Fruit fly (Drosophila melanogaster) whole organism, embryonic: ENCODE results near the gene ssp.
A peak's percentile ranks its signal among the peaks of the same experiment; 100 is the strongest.

ENCODE experiments used
- Atf-2 ChIP-seq: fragments of 200-800 bp; sonication (Bioruptor generic); optimal IDR thresholded peaks from 2 replicates; lab custom pipeline; 2016; ENCODE audit warnings: missing biosample characterization, missing genetic modification characterization
- B-H1 ChIP-seq: fragments of 200-800 bp; sonication (Bioruptor generic); IDR thresholded peaks from 3 replicates; pipeline ENCODE4 v1.3.6; 2022; ENCODE audit warnings: missing biosample characterization, missing genetic modification characterization
- Bgb ChIP-seq: fragments of 200-800 bp; sonication (Bioruptor generic); IDR thresholded peaks from 2 replicates; pipeline ENCODE4 v1.3.6; 2022; ENCODE audit warnings: missing biosample characterization, missing genetic modification characterization; ENCODE audit not compliant: partially characterized antibody
- Blimp-1 ChIP-seq: fragments of 200-800 bp; sonication (Bioruptor generic); optimal IDR thresholded peaks from 3 replicates; lab custom pipeline; 2018; ENCODE audit warnings: missing biosample characterization, missing genetic modification characterization, mild to moderate bottlenecking, moderate library complexity, missing genetic modification reagents
- CG10209 ChIP-seq: fragments of 200-800 bp; sonication (Bioruptor generic); optimal IDR thresholded peaks from 3 replicates; lab custom pipeline; 2017; ENCODE audit warnings: missing biosample characterization, mild to moderate bottlenecking, missing genetic modification characterization, missing genetic modification reagents
- CG10267 ChIP-seq: fragments of 200-800 bp; sonication (Bioruptor generic); optimal IDR thresholded peaks from 2 replicates; lab custom pipeline; 2018; ENCODE audit warnings: missing biosample characterization, mild to moderate bottlenecking, missing genetic modification characterization, moderate library complexity
- CG10979 ChIP-seq: fragments of 200-800 bp; sonication (Bioruptor generic); optimal IDR thresholded peaks from 2 replicates; lab custom pipeline; 2018; ENCODE audit warnings: missing biosample characterization, mild to moderate bottlenecking, missing genetic modification characterization, moderate library complexity
- CG15514 ChIP-seq: fragments of 200-800 bp; sonication (Bioruptor generic); optimal IDR thresholded peaks from 3 replicates; lab custom pipeline; 2017; ENCODE audit warnings: missing biosample characterization, missing genetic modification characterization, mild to moderate bottlenecking, moderate library complexity, missing genetic modification reagents
- CG15696 ChIP-seq: fragments of 200-800 bp; sonication (Bioruptor generic); optimal IDR thresholded peaks from 2 replicates; lab custom pipeline; 2019; ENCODE audit warnings: missing biosample characterization, mild to moderate bottlenecking, missing genetic modification characterization, moderate library complexity
- CG1602 ChIP-seq: fragments of 200-800 bp; sonication (Bioruptor generic); optimal IDR thresholded peaks from 3 replicates; lab custom pipeline; 2016; ENCODE audit warnings: missing biosample characterization, missing genetic modification characterization
- CG17361 ChIP-seq: fragments of 200-800 bp; sonication (Bioruptor generic); IDR thresholded peaks from 3 replicates; pipeline ENCODE4 v1.3.6; 2022; ENCODE audit warnings: missing biosample characterization, missing genetic modification characterization
- CG18011 ChIP-seq: fragments of 200-800 bp; sonication (Bioruptor generic); optimal IDR thresholded peaks from 2 replicates; lab custom pipeline; 2017; ENCODE audit warnings: missing biosample characterization, missing genetic modification characterization, mild to moderate bottlenecking, moderate library complexity, missing genotype
- CG2678 ChIP-seq: fragments of 200-800 bp; sonication (Bioruptor generic); optimal IDR thresholded peaks from 3 replicates; lab custom pipeline; 2019; ENCODE audit warnings: missing biosample characterization, mild to moderate bottlenecking, missing genetic modification characterization, moderate library complexity
- CG2712 ChIP-seq: fragments of 200-800 bp; optimal IDR thresholded peaks from 3 replicates; lab custom pipeline; 2019; ENCODE audit warnings: missing biosample characterization, mild to moderate bottlenecking, missing genetic modification characterization, moderate library complexity
- CG2875 ChIP-seq: fragments of 200-800 bp; sonication (Bioruptor generic); optimal IDR thresholded peaks from 2 replicates; lab custom pipeline; 2017; ENCODE audit warnings: missing biosample characterization, mild to moderate bottlenecking, missing genetic modification characterization, missing genetic modification reagents
- CG2889 ChIP-seq: fragments of 200-800 bp; sonication (Bioruptor generic); IDR thresholded peaks from 3 replicates; pipeline ENCODE4 v1.3.6; 2022; ENCODE audit warnings: missing biosample characterization, missing genetic modification characterization
- CG3847 ChIP-seq: fragments of 200-800 bp; sonication (Bioruptor generic); IDR thresholded peaks from 2 replicates; pipeline ENCODE4 v1.3.6; 2022; ENCODE audit warnings: missing biosample characterization, missing genetic modification characterization
- CG6654 ChIP-seq: fragments of 200-800 bp; sonication (Bioruptor generic); optimal IDR thresholded peaks from 2 replicates; lab custom pipeline; 2017; ENCODE audit warnings: missing biosample characterization, mild to moderate bottlenecking, missing genetic modification characterization
- CG6683 ChIP-seq: fragments of 200-800 bp; sonication (Bioruptor generic); optimal IDR thresholded peaks from 2 replicates; lab custom pipeline; 2017; ENCODE audit warnings: missing biosample characterization, mild to moderate bottlenecking, missing genetic modification characterization, missing genetic modification reagents
- CG7271 ChIP-seq: fragments of 200-800 bp; sonication (Bioruptor generic); optimal IDR thresholded peaks from 2 replicates; lab custom pipeline; 2018; ENCODE audit warnings: missing biosample characterization, mild to moderate bottlenecking, missing genetic modification characterization, moderate library complexity
- CG7928 ChIP-seq: fragments of 200-800 bp; sonication (Bioruptor generic); optimal IDR thresholded peaks from 2 replicates; lab custom pipeline; 2017; ENCODE audit warnings: missing biosample characterization, mild to moderate bottlenecking, missing genetic modification characterization
- CG9932 ChIP-seq: fragments of 200-800 bp; sonication (Bioruptor generic); IDR thresholded peaks from 2 replicates; pipeline ENCODE4 v1.3.6; 2022; ENCODE audit warnings: missing biosample characterization, missing genetic modification characterization
- CkIIα-i1 ChIP-seq: fragments of 200-800 bp; sonication (Bioruptor generic); IDR thresholded peaks from 2 replicates; pipeline ENCODE4 v1.3.6; 2022; ENCODE audit warnings: missing biosample characterization, missing genetic modification characterization
- Dad ChIP-seq: fragments of 200-800 bp; sonication (Bioruptor generic); optimal IDR thresholded peaks from 3 replicates; lab custom pipeline; 2016; ENCODE audit warnings: missing biosample characterization, missing genetic modification characterization
- Dip2 ChIP-seq: fragments of 200-800 bp; sonication (Bioruptor generic); IDR thresholded peaks from 2 replicates; pipeline ENCODE4 v1.3.6; 2022; ENCODE audit warnings: missing biosample characterization, missing genetic modification characterization
- Doc3 ChIP-seq: fragments of 200-800 bp; sonication (Bioruptor generic); IDR thresholded peaks from 3 replicates; pipeline ENCODE4 v1.3.6; 2022; ENCODE audit warnings: missing biosample characterization, missing genetic modification characterization; ENCODE audit not compliant: partially characterized antibody
- Eip74EF ChIP-seq, 2 experiments: fragments of 200-800 bp in 1 of 2; fragments of >200 bp in 1 of 2; sonication (Bioruptor generic) in 1 of 2; optimal IDR thresholded peaks; 2 replicates each; lab custom pipeline; 2017 to 2019; ENCODE audit warnings: missing biosample characterization in 2 of 2, missing genetic modification characterization in 2 of 2, mild to moderate bottlenecking in 1 of 2, moderate library complexity in 1 of 2
- Ets97D ChIP-seq: fragments of 200-800 bp; sonication (Bioruptor generic); optimal IDR thresholded peaks from 3 replicates; lab custom pipeline; 2016; ENCODE audit warnings: missing biosample characterization, missing genetic modification characterization
- HHEX ChIP-seq: fragments of 200-800 bp; sonication (Bioruptor generic); optimal IDR thresholded peaks from 3 replicates; lab custom pipeline; 2017; ENCODE audit warnings: missing biosample characterization, mild to moderate bottlenecking, missing genetic modification characterization, missing genetic modification reagents
- Hand ChIP-seq: fragments of 200-800 bp; sonication (Bioruptor generic); optimal IDR thresholded peaks from 2 replicates; lab custom pipeline; 2017; ENCODE audit warnings: mild to moderate bottlenecking, missing biosample characterization, missing genetic modification reagents, missing genetic modification characterization
- Kr ChIP-seq: fragments of 200-800 bp; sonication (Bioruptor generic); optimal IDR thresholded peaks from 2 replicates; lab custom pipeline; 2017; ENCODE audit warnings: missing biosample characterization, mild to moderate bottlenecking, missing genetic modification characterization
- Max ChIP-seq: fragments of 200-800 bp; sonication (Bioruptor generic); optimal IDR thresholded peaks from 2 replicates; lab custom pipeline; 2016; ENCODE audit warnings: missing biosample characterization, mild to moderate bottlenecking, missing genetic modification characterization
- Opbp ChIP-seq: fragments of 200-800 bp; sonication (Bioruptor generic); IDR thresholded peaks from 3 replicates; pipeline ENCODE4 v1.3.6; 2022; ENCODE audit warnings: missing biosample characterization, missing genetic modification characterization; ENCODE audit not compliant: partially characterized antibody
- bowl ChIP-seq: fragments of 200-800 bp; sonication (Bioruptor generic); IDR thresholded peaks from 2 replicates; pipeline ENCODE4 v1.3.6; 2022; ENCODE audit warnings: missing biosample characterization, missing genetic modification characterization
- bsh ChIP-seq, 2 experiments: fragments of 200-800 bp; sonication (Bioruptor generic); optimal IDR thresholded peaks; 2 replicates each; lab custom pipeline; 2017 to 2018; ENCODE audit warnings: mild to moderate bottlenecking in 2 of 2, missing biosample characterization in 2 of 2, missing genetic modification characterization in 2 of 2, moderate library complexity in 1 of 2
- btn ChIP-seq: fragments of 200-800 bp; sonication (Bioruptor generic); optimal IDR thresholded peaks from 2 replicates; lab custom pipeline; 2016; ENCODE audit warnings: missing biosample characterization, missing genetic modification characterization
- crol ChIP-seq: fragments of 200-800 bp; sonication (Bioruptor generic); IDR thresholded peaks from 2 replicates; pipeline ENCODE4 v1.3.6; 2022; ENCODE audit warnings: missing biosample characterization, missing genetic modification characterization
- danr ChIP-seq: fragments of 200-800 bp; sonication (Bioruptor generic); IDR thresholded peaks from 2 replicates; pipeline ENCODE4 v1.3.6; 2022; ENCODE audit warnings: missing biosample characterization, missing genetic modification characterization
- fd96Cb ChIP-seq: fragments of 200-800 bp; sonication (Bioruptor generic); optimal IDR thresholded peaks from 2 replicates; lab custom pipeline; 2018; ENCODE audit warnings: missing biosample characterization, mild to moderate bottlenecking, missing genetic modification characterization, moderate library complexity
- hth ChIP-seq: fragments of >200 bp; optimal IDR thresholded peaks from 2 replicates; lab custom pipeline; 2017; ENCODE audit warnings: inconsistent platforms
- jing ChIP-seq: fragments of 200-800 bp; sonication (Bioruptor generic); optimal IDR thresholded peaks from 2 replicates; lab custom pipeline; 2018; ENCODE audit warnings: missing biosample characterization, mild to moderate bottlenecking, missing genetic modification characterization
- lab ChIP-seq: fragments of 200-800 bp; sonication (Bioruptor generic); optimal IDR thresholded peaks from 3 replicates; lab custom pipeline; 2017; ENCODE audit warnings: missing biosample characterization, missing genetic modification characterization, mild to moderate bottlenecking, moderate library complexity, missing genetic modification reagents
- lbe ChIP-seq: fragments of 200-800 bp; sonication (Bioruptor generic); optimal IDR thresholded peaks from 2 replicates; lab custom pipeline; 2016; ENCODE audit warnings: missing biosample characterization, mild to moderate bottlenecking, missing genetic modification characterization
- maf-S ChIP-seq: fragments of 200-800 bp; sonication (Bioruptor generic); optimal IDR thresholded peaks from 2 replicates; lab custom pipeline; 2016; ENCODE audit warnings: missing biosample characterization, missing genetic modification characterization
- repo ChIP-seq: fragments of 200-800 bp; sonication (Bioruptor generic); optimal IDR thresholded peaks from 2 replicates; lab custom pipeline; 2016; ENCODE audit warnings: missing biosample characterization, missing genetic modification characterization
- shn ChIP-seq: fragments of 200-800 bp; sonication (Bioruptor generic); optimal IDR thresholded peaks from 3 replicates; lab custom pipeline; 2016; ENCODE audit warnings: missing biosample characterization, missing genetic modification characterization
- ssp ChIP-seq: fragments of 200-800 bp; sonication (Bioruptor generic); IDR thresholded peaks from 2 replicates; pipeline ENCODE4 v1.3.6; 2022; ENCODE audit warnings: missing biosample characterization, missing genetic modification characterization
- zen2 ChIP-seq: fragments of 200-800 bp; sonication (Bioruptor generic); IDR thresholded peaks from 3 replicates; pipeline ENCODE4 v1.3.6; 2022; ENCODE audit warnings: missing biosample characterization, missing genetic modification characterization; ENCODE audit not compliant: partially characterized antibody

Gene ssp

dm6 chr3L:12138113-12138899 is 20.2 kb downstream of the ssp start, which contains the start of the genes ND-SGDH and RhoGAP68F (continued):
- TF ChIP-seq CG17361 (GFP tag; lab: Robert Waterston, UW) (peak; percentile 87), Max (peak; percentile 63), CG10209 (GFP tag; lab: Kevin White, UChicago) (peak; percentile 56), CG10979 (peak; percentile 56), CG18011 (GFP tag; lab: Kevin White, UChicago) (peak; percentile 24), CG15514 (peak; percentile 89), btn (GFP tag; lab: Kevin White, UChicago) (no peak), CG2678 (peak; percentile 81), repo (no peak), CG2712 (tag; lab: Kevin White, UChicago) (peak; percentile 84), Dip2 (GFP tag; lab: Robert Waterston, UW) (no peak), CG2889 (GFP tag; lab: Robert Waterston, UW) (no peak), Opbp (GFP tag; lab: Robert Waterston, UW) (peak; percentile 85), HHEX (GFP tag; lab: Kevin White, UChicago) (peak; percentile 46), hth (lab: Kevin White, UChicago) (no peak), CkIIα-i1 (no peak), Blimp-1 (GFP tag; lab: Kevin White, UChicago) (peak; percentile 56), lbe (peak; percentile 30), Eip74EF (GFP tag; optimal IDR thresholded peaks at IDR 0.05; lab: Kevin White, UChicago) (peak in 1 of 2 experiments; percentile 28), bowl (no peak), CG6683 (GFP tag; lab: Kevin White, UChicago) (peak; percentile 20), B-H1 (peak; percentile 36; the same call in 1 of the 3 replicates), lab (GFP tag; lab: Kevin White, UChicago) (peak; percentile 75), CG10267 (tag; lab: Kevin White, UChicago) (peak; percentile 74), Doc3 (peak; percentile 95), zen2 (GFP tag; lab: Robert Waterston, UW) (peak; percentile 81), jing (GFP tag; lab: Kevin White, UChicago) (no peak), CG15696 (tag; lab: Kevin White, UChicago) (peak; percentile 77), shn (GFP tag; lab: Kevin White, UChicago) (peak; percentile 69), CG1602 (GFP tag; lab: Kevin White, UChicago) (peak; percentile 67), CG9932 (peak; percentile 91), Dad (peak; percentile 69), danr (GFP tag; lab: Robert Waterston, UW) (peak; percentile 17; the same call in 1 of the 2 replicates), crol (GFP tag; lab: Robert Waterston, UW) (no peak), CG7271 (tag; lab: Kevin White, UChicago) (no peak), CG3847 (GFP tag; lab: Robert Waterston, UW) (peak; percentile 83), Ets97D (GFP tag; lab: Kevin White, UChicago) (peak; percentile 53), Atf-2 (GFP tag; lab: Kevin White, UChicago) (peak; percentile 71), CG7928 (GFP tag; lab: Kevin White, UChicago) (no peak), fd96Cb (tag; lab: Kevin White, UChicago) (peak; percentile 66), Bgb (peak; percentile 90), Hand (peak; percentile 8), ssp (peak; percentile 87), CG6654 (peak; percentile 36), maf-S (peak; percentile 68), CG2875 (GFP tag; lab: Kevin White, UChicago) (no peak), bsh (GFP tag; optimal IDR thresholded peaks at IDR 0.05; lab: Kevin White, UChicago) (peak in 1 of 2 experiments; percentile 57), Kr (GFP tag; lab: Kevin White, UChicago) (no peak)
